Fruit fly (Drosophila melanogaster) whole organism, embryonic: ENCODE measurements around the gene CG3777.

Source experiments
- CG7963 ChIP-seq: fragments of 200-800 bp; sonication (Bioruptor generic); IDR thresholded peaks from 3 replicates; pipeline ENCODE4 v1.3.6; 2022; ENCODE audit warnings: missing biosample characterization, missing genetic modification characterization; ENCODE audit not compliant: partially characterized antibody
- Six4 ChIP-seq: fragments of 200-800 bp; sonication (Bioruptor generic); optimal IDR thresholded peaks from 2 replicates; lab custom pipeline; 2016; ENCODE audit warnings: missing biosample characterization, missing genetic modification characterization
- cas ChIP-seq: fragments of 200-800 bp; sonication (Bioruptor generic); IDR thresholded peaks from 2 replicates; pipeline ENCODE4 v1.3.6; 2022; ENCODE audit warnings: missing biosample characterization, missing genetic modification characterization
- cato ChIP-seq: fragments of 200-800 bp; sonication (Bioruptor generic); optimal IDR thresholded peaks from 2 replicates; lab custom pipeline; 2016; ENCODE audit warnings: missing biosample characterization, missing genetic modification characterization, borderline replicate concordance

dm6 chrX:277885-278284 lies 1.6 kb upstream of the CG3777 start:
- TF ChIP-seq CG7963 (GFP tag; lab: Robert Waterston, UW) = no peak
- no peak for TF ChIP-seq cas
- TF ChIP-seq cato = no peak
- no peak for TF ChIP-seq Six4 (GFP tag; lab: Kevin White, UChicago)
